Worm (Caenorhabditis elegans) whole organism, L4 larva: Measurements from ENCODE around the gene unc-44.

Source experiments
- F49E8.2 ChIP-seq: sonication (generic microtip); optimal IDR thresholded peaks from 2 replicates; lab custom pipeline; 2016; ENCODE audit warnings: missing compliant biosample characterization, mild to moderate bottlenecking, missing genetic modification characterization, borderline replicate concordance
- R02D3.7 ChIP-seq: fragments of 150-350 bp; sonication (generic microtip); optimal IDR thresholded peaks from 3 replicates; lab custom pipeline; 2014; ENCODE audit warnings: missing biosample characterization, missing genetic modification characterization
- Y105C5A.15 ChIP-seq: fragments of 200-800 bp; sonication (Bioruptor generic); IDR thresholded peaks from 2 replicates; pipeline ENCODE4 v1.3.6; 2022; ENCODE audit warnings: missing genetic modification characterization, missing compliant biosample characterization
- Y48G9A.11 ChIP-seq: fragments of 200-800 bp; sonication (Bioruptor generic); IDR thresholded peaks from 2 replicates; pipeline ENCODE4 v1.3.6; 2022; ENCODE audit warnings: missing genetic modification reagents, missing genetic modification characterization, missing compliant biosample characterization
- Y75B8A.6 ChIP-seq: fragments of 200-800 bp; sonication (Bioruptor generic); IDR thresholded peaks from 2 replicates; pipeline ENCODE4 v1.3.6; 2022; ENCODE audit warnings: missing genetic modification reagents, missing genetic modification characterization, missing compliant biosample characterization
- aha-1 ChIP-seq: fragments of 150-350 bp; peaks from one replicate; lab custom pipeline; 2014; ENCODE audit warnings: missing biosample characterization, missing genetic modification characterization
- ama-1 ChIP-seq: fragments of 150-350 bp; optimal IDR thresholded peaks from 2 replicates; lab custom pipeline; 2014; ENCODE audit warnings: inconsistent platforms, mixed read lengths
- ceh-20 ChIP-seq: fragments of 200-800 bp; sonication (Bioruptor generic); IDR thresholded peaks from 2 replicates; pipeline ENCODE4 v1.3.6; 2022; ENCODE audit warnings: missing genetic modification reagents, missing genetic modification characterization, missing compliant biosample characterization
- ceh-28 ChIP-seq: fragments of 150-350 bp; optimal IDR thresholded peaks from 2 replicates; lab custom pipeline; 2014; ENCODE audit warnings: missing biosample characterization, missing genetic modification reagents, missing genetic modification characterization
- ceh-32 ChIP-seq: sonication (generic microtip); optimal IDR thresholded peaks from 2 replicates; lab custom pipeline; 2016; ENCODE audit warnings: mild to moderate bottlenecking, missing genetic modification characterization, missing compliant biosample characterization; ENCODE audit not compliant: poor library complexity
- ces-1 ChIP-seq: fragments of 150-350 bp; sonication (generic microtip); optimal IDR thresholded peaks from 4 replicates; lab custom pipeline; 2014; ENCODE audit warnings: missing biosample characterization, missing genetic modification reagents, missing genetic modification characterization
- daf-12 ChIP-seq: fragments of 150-350 bp; optimal IDR thresholded peaks from 2 replicates; lab custom pipeline; 2014; ENCODE audit warnings: missing biosample characterization, missing genetic modification reagents, missing genetic modification characterization
- daf-16 ChIP-seq, 3 experiments: sonication (generic microtip); optimal IDR thresholded peaks; 2 replicates each; lab custom pipeline; 2016 to 2017; ENCODE audit warnings: missing genetic modification characterization in 3 of 3, missing genetic modification reagents in 3 of 3, mild to moderate bottlenecking in 2 of 3, missing compliant biosample characterization in 2 of 3, missing biosample characterization in 1 of 3, moderate library complexity in 1 of 3
- daf-19 ChIP-seq: fragments of 200-800 bp; sonication (Bioruptor generic); conservative IDR thresholded peaks from 2 replicates; pipeline ENCODE4 v1.3.6; 2022; ENCODE audit warnings: missing genetic modification characterization, missing compliant biosample characterization
- dmd-6 ChIP-seq: fragments of 200-800 bp; sonication (Bioruptor generic); IDR thresholded peaks from 2 replicates; pipeline ENCODE4 v1.3.6; 2022; ENCODE audit warnings: missing genetic modification reagents, missing genetic modification characterization, missing compliant biosample characterization
- dve-1 ChIP-seq: sonication (generic microtip); optimal IDR thresholded peaks from 2 replicates; lab custom pipeline; 2017; ENCODE audit warnings: antibody characterized with exemption, mild to moderate bottlenecking, missing genetic modification characterization, missing compliant biosample characterization; ENCODE audit not compliant: insufficient read depth
- egl-27 ChIP-seq: sonication (generic microtip); optimal IDR thresholded peaks from 3 replicates; lab custom pipeline; 2017; ENCODE audit warnings: missing biosample characterization, missing genetic modification reagents, missing genetic modification characterization
- fkh-10 ChIP-seq: fragments of 150-350 bp; optimal IDR thresholded peaks from 2 replicates; lab custom pipeline; 2014; ENCODE audit warnings: missing biosample characterization, missing genetic modification reagents, missing genetic modification characterization
- hif-1 ChIP-seq, 2 experiments: sonication (generic microtip); optimal IDR thresholded peaks; 2 replicates each; lab custom pipeline; 2016 to 2017; ENCODE audit warnings: missing compliant biosample characterization in 2 of 2, missing genetic modification characterization in 2 of 2, missing genetic modification reagents in 2 of 2, missing genotype in 2 of 2, mild to moderate bottlenecking in 1 of 2
- hlh-11 ChIP-seq: fragments of 200-800 bp; sonication (Bioruptor generic); optimal IDR thresholded peaks from 2 replicates; lab custom pipeline; 2018; ENCODE audit warnings: mild to moderate bottlenecking, missing genetic modification characterization, missing compliant biosample characterization
- hlh-30 ChIP-seq: sonication (generic microtip); optimal IDR thresholded peaks from 2 replicates; lab custom pipeline; 2017; ENCODE audit warnings: antibody characterized with exemption, mild to moderate bottlenecking, missing genetic modification characterization, missing compliant biosample characterization; ENCODE audit not compliant: insufficient read depth
- hmg-1.1 ChIP-seq: fragments of 200-800 bp; sonication (Bioruptor generic); IDR thresholded peaks from 2 replicates; pipeline ENCODE4 v1.3.6; 2022; ENCODE audit warnings: missing genetic modification reagents, missing genetic modification characterization, missing compliant biosample characterization
- jun-1 ChIP-seq: fragments of 150-350 bp; optimal IDR thresholded peaks from 2 replicates; lab custom pipeline; 2014; ENCODE audit warnings: missing biosample characterization, missing genetic modification reagents, missing genetic modification characterization
- lim-7 ChIP-seq: fragments of 200-800 bp; sonication (Bioruptor generic); IDR thresholded peaks from 2 replicates; pipeline ENCODE4 v1.3.6; 2022; ENCODE audit warnings: missing genetic modification characterization, missing compliant biosample characterization
- lin-15B ChIP-seq: fragments of 150-350 bp; sonication (generic microtip); optimal IDR thresholded peaks from 3 replicates; lab custom pipeline; 2014; ENCODE audit warnings: missing biosample characterization, missing genetic modification characterization
- lin-29 ChIP-seq: fragments of 200-800 bp; sonication (Bioruptor generic); IDR thresholded peaks from 2 replicates; pipeline ENCODE4 v1.3.6; 2022; ENCODE audit warnings: missing genetic modification reagents, missing genetic modification characterization, missing compliant biosample characterization
- lsy-2 ChIP-seq, 2 experiments: fragments of 150-350 bp in 1 of 2; sonication (generic microtip) in 1 of 2; optimal IDR thresholded peaks; 2 replicates each; lab custom pipeline; 2014 to 2017; ENCODE audit warnings: missing biosample characterization in 2 of 2, missing genetic modification characterization in 2 of 2
- madf-5 ChIP-seq, 2 experiments: fragments of 200-800 bp; sonication (Bioruptor generic); IDR thresholded peaks; 2 replicates each; pipeline ENCODE4 v1.3.6; 2022; ENCODE audit warnings: missing compliant biosample characterization in 2 of 2, missing genetic modification characterization in 2 of 2
- madf-9 ChIP-seq: fragments of 200-800 bp; sonication (Bioruptor generic); conservative IDR thresholded peaks from 2 replicates; pipeline ENCODE4 v1.3.6; 2022; ENCODE audit warnings: missing genetic modification reagents, missing genetic modification characterization, missing compliant biosample characterization
- mdl-1 ChIP-seq, 2 experiments: fragments of 150-350 bp in 1 of 2; sonication (generic microtip) in 1 of 2; optimal IDR thresholded peaks; 2 replicates each; lab custom pipeline; 2014 to 2017; ENCODE audit warnings: missing biosample characterization in 2 of 2, missing genetic modification characterization in 2 of 2
- mes-2 ChIP-seq: sonication (generic microtip); optimal IDR thresholded peaks from 2 replicates; lab custom pipeline; 2016; ENCODE audit warnings: missing genotype, mild to moderate bottlenecking, missing genetic modification characterization, missing compliant biosample characterization; ENCODE audit not compliant: poor library complexity, severe bottlenecking
- nhr-102 ChIP-seq: sonication (generic microtip); optimal IDR thresholded peaks from 2 replicates; lab custom pipeline; 2016; ENCODE audit warnings: mild to moderate bottlenecking, missing genetic modification characterization, moderate library complexity, missing compliant biosample characterization
- nhr-111 ChIP-seq: fragments of 200-800 bp; sonication (Bioruptor generic); optimal IDR thresholded peaks from 2 replicates; lab custom pipeline; 2018; ENCODE audit warnings: mild to moderate bottlenecking, missing genetic modification characterization, missing compliant biosample characterization
- nhr-237 ChIP-seq: sonication (generic microtip); optimal IDR thresholded peaks from 2 replicates; lab custom pipeline; 2017; ENCODE audit warnings: missing biosample characterization, missing genetic modification characterization
- nhr-25 ChIP-seq: sonication (generic microtip); optimal IDR thresholded peaks from 2 replicates; lab custom pipeline; 2017; ENCODE audit warnings: missing genetic modification characterization, mild to moderate bottlenecking, missing compliant biosample characterization, antibody characterized with exemption, moderate library complexity, borderline replicate concordance; ENCODE audit not compliant: insufficient read depth
- nhr-41 ChIP-seq: fragments of 200-800 bp; sonication (Bioruptor generic); IDR thresholded peaks from 2 replicates; pipeline ENCODE4 v1.3.6; 2022; ENCODE audit warnings: missing genetic modification reagents, missing genetic modification characterization, missing compliant biosample characterization
- nhr-42 ChIP-seq: fragments of 200-800 bp; sonication (Bioruptor generic); IDR thresholded peaks from 2 replicates; pipeline ENCODE4 v1.3.6; 2022; ENCODE audit warnings: missing genetic modification characterization, missing compliant biosample characterization
- nhr-6 ChIP-seq: fragments of 150-350 bp; optimal IDR thresholded peaks from 2 replicates; lab custom pipeline; 2014; ENCODE audit warnings: missing biosample characterization, missing genetic modification characterization
- nhr-77 ChIP-seq: fragments of 150-350 bp; optimal IDR thresholded peaks from 2 replicates; lab custom pipeline; 2014; ENCODE audit warnings: missing biosample characterization, missing genetic modification characterization
- rbr-2 ChIP-seq: sonication (generic microtip); optimal IDR thresholded peaks from 2 replicates; lab custom pipeline; 2016; ENCODE audit warnings: missing genotype, missing genetic modification characterization, missing compliant biosample characterization
- saeg-2 ChIP-seq: fragments of 200-800 bp; sonication (Bioruptor generic); IDR thresholded peaks from 2 replicates; pipeline ENCODE4 v1.3.6; 2022; ENCODE audit warnings: missing genetic modification reagents, missing genetic modification characterization, missing compliant biosample characterization
- set-16 ChIP-seq: fragments of 200-800 bp; sonication (Bioruptor generic); IDR thresholded peaks from 2 replicates; pipeline ENCODE4 v1.3.6; 2022; ENCODE audit warnings: missing genetic modification reagents, missing genetic modification characterization, missing compliant biosample characterization
- snpc-1.2 ChIP-seq: fragments of 200-800 bp; sonication (Bioruptor generic); IDR thresholded peaks from 2 replicates; pipeline ENCODE4 v1.3.6; 2022; ENCODE audit warnings: missing genetic modification reagents, missing genetic modification characterization, missing compliant biosample characterization
- snpc-4 ChIP-seq: fragments of 150-350 bp; optimal IDR thresholded peaks from 2 replicates; lab custom pipeline; 2014; ENCODE audit warnings: missing biosample characterization, missing genetic modification characterization
- spr-1 ChIP-seq: sonication (generic microtip); optimal IDR thresholded peaks from 2 replicates; lab custom pipeline; 2016; ENCODE audit warnings: mild to moderate bottlenecking, missing genetic modification characterization, missing compliant biosample characterization
- spr-3 ChIP-seq: fragments of 200-800 bp; sonication (Bioruptor generic); optimal IDR thresholded peaks from 2 replicates; lab custom pipeline; 2018; ENCODE audit warnings: mild to moderate bottlenecking, missing genetic modification characterization, missing compliant biosample characterization
- vab-7 ChIP-seq: fragments of 200-800 bp; sonication (Bioruptor generic); IDR thresholded peaks from 2 replicates; pipeline ENCODE4 v1.3.6; 2022; ENCODE audit warnings: missing genetic modification reagents, missing genetic modification characterization, missing compliant biosample characterization
- zip-11 ChIP-seq: fragments of 200-800 bp; sonication (Bioruptor generic); IDR thresholded peaks from 2 replicates; pipeline ENCODE4 v1.3.6; 2022; ENCODE audit warnings: missing genetic modification characterization, missing compliant biosample characterization
- zip-2 ChIP-seq: fragments of 150-350 bp; optimal IDR thresholded peaks from 2 replicates; lab custom pipeline; 2014; ENCODE audit warnings: missing biosample characterization, missing genetic modification characterization

unc-44 gene

ce11 chrIV:5967035-5967499 lies 8.3 kb upstream of the unc-44 start (continued):
- TF ChIP-seq nhr-77 (tag; lab: Kevin White, UChicago) = peak; percentile 95
- TF ChIP-seq ceh-28 (tag; lab: Kevin White, UChicago) = no peak
- no peak for TF ChIP-seq ama-1 (lab: Kevin White, UChicago)
- peak; percentile 78 for TF ChIP-seq zip-2
- peak; percentile 87 for TF ChIP-seq nhr-102 (tag; lab: Kevin White, UChicago)
- peak; percentile 95 for TF ChIP-seq vab-7 (GFP tag; lab: Robert Waterston, UW)
- peak; percentile 92 for TF ChIP-seq nhr-25 (tag; lab: Kevin White, UChicago)
- no peak for TF ChIP-seq zip-11 (GFP tag; lab: Robert Waterston, UW)
- TF ChIP-seq daf-16 (GFP tag; optimal IDR thresholded peaks at IDR 0.05; lab: Kevin White, UChicago) = peak; percentile 60 to 95
- TF ChIP-seq daf-16 (tag; optimal IDR thresholded peaks at IDR 0.05; lab: Kevin White, UChicago) = peak; percentile 96
- TF ChIP-seq lim-7 (GFP tag; lab: Robert Waterston, UW) = peak; percentile 97
- peak; percentile 80; the same call in 1 of the 2 replicates for TF ChIP-seq nhr-42
- TF ChIP-seq egl-27 (tag; lab: Kevin White, UChicago) = no peak
- TF ChIP-seq dve-1 (tag; lab: Kevin White, UChicago) = peak; percentile 98
- peak; percentile 68; the same call in 1 of the 2 replicates for TF ChIP-seq lin-29 (GFP tag; lab: Robert Waterston, UW)
- peak; percentile 38 for TF ChIP-seq nhr-6
- peak; percentile 9 to 78 for TF ChIP-seq lsy-2 (tag; optimal IDR thresholded peaks at IDR 0.05; lab: Kevin White, UChicago)
- TF ChIP-seq hif-1 (tag; optimal IDR thresholded peaks at IDR 0.05; lab: Kevin White, UChicago) = peak; percentile 34 to 62
- TF ChIP-seq hlh-30 (tag; lab: Kevin White, UChicago) = peak; percentile 90
- peak; percentile 80 for TF ChIP-seq F49E8.2
- TF ChIP-seq nhr-41 (GFP tag; lab: Robert Waterston, UW) = peak; percentile 82
- peak; percentile 66 to 73; a peak in 1 of 4 replicates for TF ChIP-seq madf-5 (GFP tag; IDR thresholded peaks at IDR 0.05; lab: Robert Waterston, UW)
- peak; percentile 2 for TF ChIP-seq snpc-4 (tag; lab: Kevin White, UChicago)
- no peak for TF ChIP-seq ces-1 (GFP tag; lab: Kevin White, UChicago)
- TF ChIP-seq jun-1 (tag; lab: Kevin White, UChicago) = peak; percentile 47
- peak; percentile 83 for TF ChIP-seq Y48G9A.11 (GFP tag; lab: Robert Waterston, UW)
- peak; percentile 86 for TF ChIP-seq hmg-1.1 (GFP tag; lab: Robert Waterston, UW)
- TF ChIP-seq nhr-111 (GFP tag; lab: Kevin White, UChicago) = peak; percentile 19
- no peak for TF ChIP-seq nhr-237 (tag; lab: Kevin White, UChicago)
- peak; percentile 89 for TF ChIP-seq hlh-11 (tag; lab: Kevin White, UChicago)
- TF ChIP-seq spr-1 (tag; lab: Kevin White, UChicago) = peak; percentile 87
- 0 out of 2 replicates have a peak, but pooled peaks have one; percentile 69 for TF ChIP-seq saeg-2
- peak; percentile 90 for TF ChIP-seq dmd-6 (GFP tag; lab: Robert Waterston, UW)
- peak; percentile 51 for TF ChIP-seq fkh-10 (GFP tag; lab: Kevin White, UChicago)
- no peak; the same call in 1 of the 2 replicates for TF ChIP-seq ceh-20 (GFP tag; lab: Robert Waterston, UW)
- peak; percentile 86; the same call in 1 of the 2 replicates for TF ChIP-seq Y75B8A.6 (GFP tag; lab: Robert Waterston, UW)
- no peak for TF ChIP-seq ceh-32 (tag; lab: Kevin White, UChicago)
- TF ChIP-seq mdl-1 (tag; optimal IDR thresholded peaks at IDR 0.05; lab: Kevin White, UChicago) = peak; percentile 54 to 81
- TF ChIP-seq set-16 (GFP tag; lab: Robert Waterston, UW) = no peak
- peak; percentile 71 for TF ChIP-seq rbr-2 (tag; lab: Kevin White, UChicago)
- peak; percentile 82 for TF ChIP-seq daf-19 (GFP tag; lab: Robert Waterston, UW)
- TF ChIP-seq mes-2 (tag; lab: Kevin White, UChicago) = peak; percentile 79
- peak; percentile 87 for TF ChIP-seq aha-1 (tag; lab: Kevin White, UChicago)
- TF ChIP-seq snpc-1.2 (GFP tag; lab: Robert Waterston, UW) = peak; percentile 98
- TF ChIP-seq Y105C5A.15 (GFP tag; lab: Robert Waterston, UW) = peak; percentile 74; the same call in 1 of the 2 replicates
- peak; percentile 80 for TF ChIP-seq spr-3
- peak; percentile 90 for TF ChIP-seq madf-9
- no peak for TF ChIP-seq lin-15B (tag; lab: Kevin White, UChicago)
- peak; percentile 14 for TF ChIP-seq R02D3.7
- TF ChIP-seq daf-12 (tag; lab: Kevin White, UChicago) = no peak
